Fruit fly (Drosophila melanogaster) whole organism, prepupa: ENCODE measurements around the gene CG14969.

ENCODE experiments used
- Blimp-1 ChIP-seq: fragments of 200-800 bp; sonication (Bioruptor generic); optimal IDR thresholded peaks from 3 replicates; lab custom pipeline; 2017; ENCODE audit warnings: missing biosample characterization, missing genetic modification characterization, mild to moderate bottlenecking, moderate library complexity, missing genetic modification reagents
- CG10669 ChIP-seq: fragments of 200-800 bp; sonication (Bioruptor generic); optimal IDR thresholded peaks from 3 replicates; lab custom pipeline; 2018; ENCODE audit warnings: missing biosample characterization, mild to moderate bottlenecking, missing genetic modification characterization, moderate library complexity
- CG11294 ChIP-seq: fragments of 200-800 bp; sonication (Bioruptor generic); IDR thresholded peaks from 2 replicates; pipeline ENCODE4 v1.3.6; 2022; ENCODE audit warnings: missing biosample characterization, missing genetic modification characterization
- CG11762 ChIP-seq: fragments of 200-800 bp; sonication (Bioruptor generic); optimal IDR thresholded peaks from 3 replicates; lab custom pipeline; 2016; ENCODE audit warnings: missing biosample characterization, missing genetic modification characterization; ENCODE audit not compliant: insufficient read depth
- CG11902 ChIP-seq: fragments of 200-800 bp; sonication (Bioruptor generic); optimal IDR thresholded peaks from 3 replicates; lab custom pipeline; 2016; ENCODE audit warnings: missing biosample characterization, missing genetic modification characterization
- CG1621 ChIP-seq: fragments of 200-800 bp; sonication (Bioruptor generic); optimal IDR thresholded peaks from 3 replicates; lab custom pipeline; 2018; ENCODE audit warnings: missing biosample characterization, mild to moderate bottlenecking, missing genetic modification characterization
- CG3032 ChIP-seq: fragments of 200-800 bp; optimal IDR thresholded peaks from 2 replicates; lab custom pipeline; 2019; ENCODE audit warnings: missing biosample characterization, mild to moderate bottlenecking, missing genetic modification characterization, moderate library complexity
- CG34406 ChIP-seq: fragments of 200-800 bp; sonication (Bioruptor generic); optimal IDR thresholded peaks from 3 replicates; lab custom pipeline; 2016; ENCODE audit warnings: missing biosample characterization, missing genetic modification characterization
- CG4318 ChIP-seq: fragments of 200-800 bp; sonication (Bioruptor generic); optimal IDR thresholded peaks from 3 replicates; lab custom pipeline; 2017; ENCODE audit warnings: missing biosample characterization, mild to moderate bottlenecking, missing genetic modification characterization
- CG6276 ChIP-seq: fragments of 200-800 bp; sonication (Bioruptor generic); optimal IDR thresholded peaks from 2 replicates; lab custom pipeline; 2017; ENCODE audit warnings: missing biosample characterization, mild to moderate bottlenecking, missing genetic modification characterization
- CG6792 ChIP-seq: fragments of 200-800 bp; sonication (Bioruptor generic); optimal IDR thresholded peaks from 3 replicates; lab custom pipeline; 2016; ENCODE audit warnings: missing biosample characterization, missing genetic modification characterization
- CG6854 ChIP-seq: fragments of 200-800 bp; sonication (Bioruptor generic); optimal IDR thresholded peaks from 2 replicates; lab custom pipeline; 2017; ENCODE audit warnings: missing biosample characterization, mild to moderate bottlenecking, missing genetic modification characterization
- CG8319 ChIP-seq: fragments of 200-800 bp; sonication (Bioruptor generic); optimal IDR thresholded peaks from 3 replicates; lab custom pipeline; 2016; ENCODE audit warnings: missing biosample characterization, missing genetic modification characterization
- CG9139 ChIP-seq: fragments of 200-800 bp; sonication (Bioruptor generic); optimal IDR thresholded peaks from 3 replicates; lab custom pipeline; 2017; ENCODE audit warnings: missing biosample characterization, mild to moderate bottlenecking, missing genetic modification characterization
- Eip93F ChIP-seq: fragments of 200-800 bp; sonication (Bioruptor generic); optimal IDR thresholded peaks from 2 replicates; lab custom pipeline; 2016; ENCODE audit warnings: missing biosample characterization, mild to moderate bottlenecking, missing genetic modification characterization
- Ets21C ChIP-seq: fragments of 200-800 bp; sonication (Bioruptor generic); optimal IDR thresholded peaks from 3 replicates; lab custom pipeline; 2016; ENCODE audit warnings: missing biosample characterization, missing genetic modification characterization
- Ets96B ChIP-seq: fragments of 200-800 bp; optimal IDR thresholded peaks from 2 replicates; lab custom pipeline; 2019; ENCODE audit warnings: missing biosample characterization, mild to moderate bottlenecking, missing genetic modification characterization, moderate library complexity
- Gug ChIP-seq: fragments of 200-800 bp; sonication (Bioruptor generic); IDR thresholded peaks from 2 replicates; pipeline ENCODE4 v1.3.6; 2022; ENCODE audit warnings: missing biosample characterization, missing genetic modification characterization
- Hr4 ChIP-seq: fragments of 200-800 bp; sonication (Bioruptor generic); optimal IDR thresholded peaks from 3 replicates; lab custom pipeline; 2016; ENCODE audit warnings: missing biosample characterization, missing genetic modification characterization
- Lpt ChIP-seq: fragments of 200-800 bp; sonication (Bioruptor generic); optimal IDR thresholded peaks from 3 replicates; lab custom pipeline; 2016; ENCODE audit warnings: missing biosample characterization, missing genetic modification characterization
- OdsH ChIP-seq: fragments of 200-800 bp; sonication (Bioruptor generic); optimal IDR thresholded peaks from 3 replicates; lab custom pipeline; 2016; ENCODE audit warnings: missing biosample characterization, missing genetic modification characterization
- Smox ChIP-seq: fragments of 200-800 bp; sonication (Bioruptor generic); optimal IDR thresholded peaks from 3 replicates; lab custom pipeline; 2016; ENCODE audit warnings: missing biosample characterization, missing genetic modification characterization
- Sox14 ChIP-seq: fragments of 200-800 bp; sonication (Bioruptor generic); optimal IDR thresholded peaks from 3 replicates; lab custom pipeline; 2016; ENCODE audit warnings: missing biosample characterization, missing genetic modification characterization
- achi ChIP-seq: fragments of 200-800 bp; sonication (Bioruptor generic); optimal IDR thresholded peaks from 3 replicates; lab custom pipeline; 2016; ENCODE audit warnings: missing biosample characterization, missing genetic modification characterization
- acj6 ChIP-seq: fragments of 200-800 bp; sonication (Bioruptor generic); optimal IDR thresholded peaks from 3 replicates; lab custom pipeline; 2016; ENCODE audit warnings: missing biosample characterization, missing genetic modification characterization
- dsx ChIP-seq: fragments of 200-800 bp; optimal IDR thresholded peaks from 3 replicates; lab custom pipeline; 2019; ENCODE audit warnings: missing biosample characterization, mild to moderate bottlenecking, missing genetic modification characterization, moderate library complexity; ENCODE audit not compliant: poor library complexity, severe bottlenecking
- fd59A ChIP-seq: fragments of 200-800 bp; sonication (Bioruptor generic); optimal IDR thresholded peaks from 2 replicates; lab custom pipeline; 2017; ENCODE audit warnings: missing biosample characterization, mild to moderate bottlenecking, missing genetic modification characterization, missing genetic modification reagents
- fkh ChIP-seq: fragments of 200-800 bp; sonication (Bioruptor generic); optimal IDR thresholded peaks from 3 replicates; lab custom pipeline; 2017; ENCODE audit warnings: missing biosample characterization, mild to moderate bottlenecking, missing genetic modification characterization, moderate library complexity
- lz ChIP-seq: fragments of 200-800 bp; sonication (Bioruptor generic); optimal IDR thresholded peaks from 3 replicates; lab custom pipeline; 2016; ENCODE audit warnings: missing biosample characterization, missing genetic modification characterization
- svp ChIP-seq: fragments of 200-800 bp; sonication (Bioruptor generic); peaks from one replicate; lab custom pipeline; 2016; ENCODE audit warnings: missing biosample characterization, missing genetic modification characterization
- vri ChIP-seq: fragments of 200-800 bp; sonication (Bioruptor generic); optimal IDR thresholded peaks from 3 replicates; lab custom pipeline; 2016; ENCODE audit warnings: missing biosample characterization, mild to moderate bottlenecking, missing genetic modification characterization

The CG14969 gene

DNA sequence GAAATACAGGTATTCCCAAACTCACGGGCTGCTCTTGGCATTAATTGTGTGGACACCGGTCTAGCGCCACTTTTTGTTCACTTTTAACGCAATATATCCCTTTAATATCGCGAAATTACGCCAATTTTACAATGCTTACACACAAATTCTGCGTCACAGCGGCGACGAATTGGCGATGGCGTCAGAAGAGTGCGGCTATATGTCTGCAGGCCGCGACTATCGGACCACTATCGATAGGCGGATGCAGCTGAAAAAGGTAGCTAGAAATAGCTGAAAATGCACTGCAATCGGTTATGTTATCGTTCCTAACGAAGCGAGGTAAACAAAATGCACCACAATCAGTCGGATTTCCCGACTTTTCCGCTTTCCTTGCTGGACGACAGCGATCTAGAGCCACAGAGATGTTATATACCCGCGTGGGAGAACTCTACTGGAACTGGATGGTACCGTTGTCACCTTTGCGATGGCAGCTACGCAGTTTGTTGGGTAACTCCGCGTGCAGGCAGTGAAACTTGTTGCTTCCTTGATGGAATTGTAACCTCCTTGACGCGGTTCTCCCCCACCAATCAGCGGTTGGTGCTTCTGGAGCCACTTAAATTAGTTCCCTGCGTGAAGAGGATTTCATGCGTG, 39.3 kb upstream of the CG14969 start, which contains the start of the genes Ythdc1 and CG12010:
Ythdc1 (minus strand) TSS at position 177 of the 630 bp plus-strand sequence.
CG12010 (plus strand) TSS at position 289 of the 630 bp plus-strand sequence.
- TF ChIP-seq dsx (no peak), acj6 (GFP tag; lab: Kevin White, UChicago) (no peak), CG6792 (GFP tag; lab: Kevin White, UChicago) (no peak), CG11294 (no peak), CG6854 (GFP tag; lab: Kevin White, UChicago) (no peak), CG10669 (no peak), fkh (peak; percentile 83), CG4318 (GFP tag; lab: Kevin White, UChicago) (no peak), Lpt (no peak), Ets21C (GFP tag; lab: Kevin White, UChicago) (no peak), CG6276 (no peak), CG34406 (no peak), CG3032 (tag; lab: Kevin White, UChicago) (peak; percentile 20), OdsH (GFP tag; lab: Kevin White, UChicago) (no peak), svp (peak; percentile 52), Eip93F (GFP tag; lab: Kevin White, UChicago) (no peak)

DNA sequence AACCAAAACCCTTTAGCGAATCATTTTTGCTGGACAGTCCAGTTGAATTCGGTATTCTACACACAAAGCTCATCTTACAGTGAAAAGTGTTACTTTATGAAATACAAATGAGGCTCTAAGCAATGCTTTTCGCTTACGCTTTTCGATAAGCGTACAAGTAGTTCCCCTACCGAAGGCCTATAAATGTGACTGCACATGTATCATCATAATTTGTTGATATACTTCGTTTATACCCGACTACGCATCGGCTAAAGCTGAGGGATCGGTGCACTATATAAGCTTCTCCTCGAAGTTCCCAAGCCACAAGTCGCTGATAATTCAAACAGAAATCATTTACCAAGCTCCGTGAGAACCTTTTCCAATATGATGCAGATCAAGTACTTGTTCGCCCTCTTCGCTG, 34.5 kb upstream of the CG14969 start, which contains the start of gene Drs:
Drs (plus strand) TSS at position 301 of the 400 bp plus-strand sequence.
- TF ChIP-seq achi (no peak), CG8319 (GFP tag; lab: Kevin White, UChicago) (no peak), CG4318 (GFP tag; lab: Kevin White, UChicago) (no peak), Hr4 (GFP tag; lab: Kevin White, UChicago) (no peak), Smox (GFP tag; lab: Kevin White, UChicago) (no peak), CG9139 (GFP tag; lab: Kevin White, UChicago) (no peak)

DNA sequence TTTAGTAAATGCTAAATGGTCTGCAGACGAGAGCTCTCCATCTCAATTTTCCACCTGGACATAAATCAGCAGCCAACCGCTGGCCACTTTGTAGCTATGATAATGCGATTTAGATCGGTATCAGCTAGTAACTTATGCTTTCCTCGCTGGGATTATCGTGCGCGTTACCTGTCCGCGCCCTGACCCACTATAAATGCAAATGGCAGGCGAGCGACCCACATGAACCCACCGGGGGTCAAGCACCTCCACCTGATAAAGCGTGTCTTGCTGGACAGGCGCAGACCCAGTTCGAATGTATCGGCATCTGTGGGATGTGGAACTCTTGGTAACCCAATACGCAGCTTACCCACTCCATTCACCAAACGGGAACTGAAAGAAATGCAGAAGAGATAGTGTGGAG, 18.5 kb upstream of the CG14969 start:
- TF ChIP-seq svp (peak; percentile 77), Gug (GFP tag; lab: Robert Waterston, UW) (no peak)

DNA sequence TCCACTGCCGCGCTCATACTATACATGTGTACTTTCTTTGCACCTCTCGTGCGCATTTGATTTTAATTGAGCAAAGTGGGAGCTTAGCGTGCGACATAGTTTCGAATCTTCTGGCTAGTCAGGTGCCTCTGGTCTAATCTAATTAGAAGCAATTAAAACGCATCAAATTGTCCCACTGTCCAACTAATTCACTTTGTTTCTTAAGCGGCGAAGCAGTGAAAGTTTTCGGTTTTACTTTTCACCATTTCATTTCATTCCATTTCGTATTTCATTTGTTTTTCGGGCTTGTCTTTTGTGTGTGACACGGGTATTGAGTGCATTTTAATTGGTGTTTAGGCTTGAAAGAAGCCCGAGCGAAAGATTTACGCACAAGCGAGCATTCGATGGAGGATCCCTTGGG, 17.7 kb upstream of the CG14969 start:
- TF ChIP-seq Blimp-1, result peak; percentile 44
- TF ChIP-seq Ets21C (GFP tag; lab: Kevin White, UChicago), result no peak
- no peak for TF ChIP-seq CG1621 (tag; lab: Kevin White, UChicago)
- TF ChIP-seq Sox14 (GFP tag; lab: Kevin White, UChicago), result no peak

DNA sequence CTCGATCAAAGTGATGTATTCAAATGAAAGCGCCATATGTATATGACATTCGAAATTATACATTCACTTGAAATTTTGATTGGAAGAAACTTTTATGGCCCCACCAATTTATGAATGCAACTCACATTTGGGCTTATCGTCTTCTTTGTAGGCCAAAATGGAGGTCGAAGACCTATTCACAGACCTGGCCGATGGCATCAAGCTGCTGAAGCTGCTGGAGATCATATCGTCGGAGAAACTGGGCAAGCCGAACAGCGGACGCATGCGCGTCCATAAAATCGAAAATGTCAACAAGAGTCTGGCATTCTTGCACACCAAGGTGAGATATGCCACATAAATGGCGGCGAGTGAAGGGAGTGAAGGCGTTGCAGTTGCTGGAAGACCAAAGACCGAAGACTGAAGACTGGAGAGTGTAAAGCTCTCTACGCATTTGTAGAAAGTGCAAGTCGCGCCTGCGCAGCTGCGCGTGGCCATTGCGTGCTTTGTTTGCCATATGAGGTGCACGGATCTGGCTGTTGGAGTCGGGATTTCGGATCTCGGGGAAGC, 17.1 kb upstream of the CG14969 start:
- no peak for TF ChIP-seq CG4318 (GFP tag; lab: Kevin White, UChicago)
- no peak for TF ChIP-seq fd59A (GFP tag; lab: Kevin White, UChicago)

DNA sequence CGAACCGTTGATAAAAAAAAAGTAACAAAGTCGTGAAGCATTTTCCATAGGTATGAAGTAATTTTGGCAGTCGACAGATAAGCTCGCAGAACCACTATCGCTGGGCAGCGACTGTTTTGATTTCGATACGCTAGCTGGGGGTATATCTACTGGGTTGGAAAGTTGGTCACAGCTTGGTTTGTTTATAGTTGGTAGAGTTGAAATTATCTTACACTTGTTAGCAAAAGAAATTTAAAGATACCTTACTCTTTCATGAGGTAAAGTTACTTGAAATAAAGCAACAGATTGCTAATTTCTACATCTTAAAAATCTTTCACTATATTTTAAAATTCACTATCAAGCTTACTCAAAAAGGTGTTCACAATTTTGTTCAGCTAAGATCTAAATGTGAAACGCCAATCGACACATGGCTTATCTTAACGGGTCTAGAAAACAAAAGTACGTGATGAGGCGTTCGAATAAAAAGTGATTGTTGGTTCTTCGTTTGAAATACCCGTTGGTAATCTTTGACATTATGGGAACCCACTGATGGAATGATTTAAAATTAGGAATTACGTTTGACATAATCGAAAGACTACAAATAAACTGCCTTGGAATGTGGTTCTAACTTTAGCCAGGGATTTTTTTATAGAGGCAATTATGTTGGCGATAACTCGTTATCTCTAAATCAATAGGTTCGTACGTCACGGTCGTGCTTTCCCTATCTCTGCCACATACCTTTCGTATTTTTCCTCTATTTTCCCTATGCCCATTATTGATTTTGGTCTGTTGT, 16.0 kb upstream of the CG14969 start:
- TF ChIP-seq lz (GFP tag; lab: Kevin White, UChicago), result no peak
- TF ChIP-seq fkh, result no peak
- TF ChIP-seq vri (GFP tag; lab: Kevin White, UChicago), result peak; percentile 78
- no peak for TF ChIP-seq CG11902 (GFP tag; lab: Kevin White, UChicago)
- TF ChIP-seq CG9139 (GFP tag; lab: Kevin White, UChicago), result no peak
- TF ChIP-seq CG11762, result no peak
- TF ChIP-seq Ets96B (tag; lab: Kevin White, UChicago), result no peak
- TF ChIP-seq CG6792 (GFP tag; lab: Kevin White, UChicago), result no peak
- TF ChIP-seq CG11294, result no peak
